Worm (Caenorhabditis elegans) whole organism, young adult: ENCODE results near the gene ZK1010.4.

ENCODE experiments used
- B0019.2 ChIP-seq: fragments of 200-800 bp; sonication (Bioruptor generic); conservative IDR thresholded peaks from 2 replicates; pipeline ENCODE4 v1.3.6; 2022; ENCODE audit warnings: missing genetic modification reagents, missing genetic modification characterization, missing compliant biosample characterization
- B0336.3 ChIP-seq: fragments of 200-800 bp; sonication (Bioruptor generic); IDR thresholded peaks from 2 replicates; pipeline ENCODE4 v1.3.6; 2022; ENCODE audit warnings: missing genetic modification characterization, missing compliant biosample characterization
- F33H1.4 ChIP-seq: fragments of 200-800 bp; sonication (Bioruptor generic); IDR thresholded peaks from 2 replicates; pipeline ENCODE4 v1.3.6; 2022; ENCODE audit warnings: missing genetic modification reagents, missing genetic modification characterization, missing compliant biosample characterization
- F57A8.1 ChIP-seq: fragments of 200-800 bp; sonication (Bioruptor generic); optimal IDR thresholded peaks from 2 replicates; lab custom pipeline; 2018; ENCODE audit warnings: mild to moderate bottlenecking, missing genetic modification characterization, moderate library complexity, missing compliant biosample characterization
- F57C9.4 ChIP-seq: sonication (generic microtip); optimal IDR thresholded peaks from 2 replicates; lab custom pipeline; 2017; ENCODE audit warnings: mild to moderate bottlenecking, missing genetic modification characterization, missing compliant biosample characterization
- K11D2.4 ChIP-seq: fragments of 200-800 bp; sonication (Bioruptor generic); IDR thresholded peaks from 2 replicates; pipeline ENCODE4 v1.3.6; 2022; ENCODE audit warnings: missing genetic modification reagents, missing genetic modification characterization, missing compliant biosample characterization
- K12H6.12 ChIP-seq: fragments of 200-800 bp; sonication (Bioruptor generic); optimal IDR thresholded peaks from 2 replicates; lab custom pipeline; 2018; ENCODE audit warnings: mild to moderate bottlenecking, missing genetic modification characterization, missing compliant biosample characterization
- T26A5.8 ChIP-seq: sonication (generic microtip); optimal IDR thresholded peaks from 2 replicates; lab custom pipeline; 2016; ENCODE audit warnings: missing genetic modification characterization, missing compliant biosample characterization
- ZK185.1 ChIP-seq: sonication (generic microtip); optimal IDR thresholded peaks from 2 replicates; lab custom pipeline; 2016; ENCODE audit warnings: mild to moderate bottlenecking, missing genetic modification characterization, missing compliant biosample characterization; ENCODE audit not compliant: poor library complexity, severe bottlenecking
- aptf-2 ChIP-seq: fragments of 200-800 bp; sonication (Bioruptor generic); conservative IDR thresholded peaks from 2 replicates; pipeline ENCODE4 v1.3.6; 2022; ENCODE audit warnings: missing genetic modification reagents, missing genetic modification characterization, missing compliant biosample characterization
- atf-7 ChIP-seq: sonication (generic microtip); optimal IDR thresholded peaks from 2 replicates; lab custom pipeline; 2017; ENCODE audit warnings: mild to moderate bottlenecking, missing genetic modification characterization, missing compliant biosample characterization
- athp-1 ChIP-seq: sonication (generic microtip); optimal IDR thresholded peaks from 2 replicates; lab custom pipeline; 2017; ENCODE audit warnings: mild to moderate bottlenecking, missing genetic modification characterization, missing compliant biosample characterization
- cebp-1 ChIP-seq, 2 experiments: fragments of 200-800 bp in 1 of 2; sonication (Bioruptor generic) in 1 of 2; sonication (generic microtip) in 1 of 2; IDR thresholded peaks in 1 of 2; optimal IDR thresholded peaks in 1 of 2; 2 replicates each; pipeline versions ENCODE4 v1.3.6 to Lab custom; 2017 to 2022; ENCODE audit warnings: missing compliant biosample characterization in 2 of 2, missing genetic modification characterization in 2 of 2, mild to moderate bottlenecking in 1 of 2, missing genetic modification reagents in 1 of 2, moderate library complexity in 1 of 2
- cebp-2 ChIP-seq: fragments of 200-800 bp; sonication (Bioruptor generic); IDR thresholded peaks from 2 replicates; pipeline ENCODE4 v1.3.6; 2022; ENCODE audit warnings: missing genetic modification characterization, missing compliant biosample characterization
- ceh-58 ChIP-seq: fragments of 200-800 bp; sonication (Bioruptor generic); IDR thresholded peaks from 2 replicates; pipeline ENCODE4 v1.3.6; 2022; ENCODE audit warnings: missing genetic modification characterization, missing compliant biosample characterization
- ceh-91 ChIP-seq: fragments of 200-800 bp; sonication (Bioruptor generic); IDR thresholded peaks from 2 replicates; pipeline ENCODE4 v1.3.6; 2022; ENCODE audit warnings: missing genetic modification reagents, missing genetic modification characterization, missing compliant biosample characterization
- chd-7 ChIP-seq: sonication (generic microtip); optimal IDR thresholded peaks from 2 replicates; lab custom pipeline; 2016; ENCODE audit warnings: mild to moderate bottlenecking, missing genetic modification characterization, moderate library complexity, missing compliant biosample characterization
- die-1 ChIP-seq: sonication (generic microtip); optimal IDR thresholded peaks from 2 replicates; lab custom pipeline; 2016; ENCODE audit warnings: missing genotype, mild to moderate bottlenecking, missing genetic modification characterization, missing compliant biosample characterization
- him-1 ChIP-seq: sonication (generic microtip); optimal IDR thresholded peaks from 2 replicates; lab custom pipeline; 2016; ENCODE audit warnings: missing genotype, missing genetic modification reagents, missing genetic modification characterization, missing compliant biosample characterization
- hmg-1.2 ChIP-seq: fragments of 200-800 bp; sonication (Bioruptor generic); IDR thresholded peaks from 2 replicates; pipeline ENCODE4 v1.3.6; 2022; ENCODE audit warnings: missing genetic modification reagents, missing genetic modification characterization, missing compliant biosample characterization
- hsf-1 ChIP-seq: fragments of 200-800 bp; sonication (Bioruptor generic); IDR thresholded peaks from 2 replicates; pipeline ENCODE4 v1.3.6; 2022; ENCODE audit warnings: missing genetic modification reagents, missing genetic modification characterization, missing compliant biosample characterization
- let-526 ChIP-seq: fragments of 200-800 bp; sonication (Bioruptor generic); IDR thresholded peaks from 2 replicates; pipeline ENCODE4 v1.3.6; 2022; ENCODE audit warnings: missing genetic modification reagents, missing genetic modification characterization, missing compliant biosample characterization
- let-607 ChIP-seq, 2 experiments: fragments of 200-800 bp in 1 of 2; sonication (Bioruptor generic) in 1 of 2; sonication (generic microtip) in 1 of 2; optimal IDR thresholded peaks; 2 replicates each; lab custom pipeline; 2016 to 2018; ENCODE audit warnings: mild to moderate bottlenecking in 2 of 2, missing compliant biosample characterization in 2 of 2, missing genetic modification characterization in 2 of 2, moderate library complexity in 2 of 2, missing genotype in 1 of 2
- lin-26 ChIP-seq: fragments of 200-800 bp; sonication (Bioruptor generic); IDR thresholded peaks from 2 replicates; pipeline ENCODE4 v1.3.6; 2022; ENCODE audit warnings: missing genetic modification reagents, missing genetic modification characterization, missing compliant biosample characterization
- lin-40 ChIP-seq: sonication (generic microtip); optimal IDR thresholded peaks from 2 replicates; lab custom pipeline; 2016; ENCODE audit warnings: missing genetic modification characterization, mild to moderate bottlenecking, missing compliant biosample characterization, missing genotype, missing genetic modification reagents
- lin-54 ChIP-seq: fragments of 200-800 bp; sonication (Bioruptor generic); optimal IDR thresholded peaks from 2 replicates; lab custom pipeline; 2018; ENCODE audit warnings: mild to moderate bottlenecking, missing genetic modification characterization, missing compliant biosample characterization
- madf-10 ChIP-seq: sonication (generic microtip); optimal IDR thresholded peaks from 2 replicates; lab custom pipeline; 2016; ENCODE audit warnings: mild to moderate bottlenecking, missing genetic modification characterization, missing compliant biosample characterization
- madf-3 ChIP-seq: fragments of 200-800 bp; sonication (Bioruptor generic); IDR thresholded peaks from 2 replicates; pipeline ENCODE4 v1.3.6; 2022; ENCODE audit warnings: missing genetic modification reagents, missing genetic modification characterization, missing compliant biosample characterization
- madf-8 ChIP-seq: fragments of 200-800 bp; sonication (Bioruptor generic); conservative IDR thresholded peaks from 2 replicates; pipeline ENCODE4 v1.3.6; 2022; ENCODE audit warnings: missing genetic modification reagents, missing genetic modification characterization, missing compliant biosample characterization
- mcd-1 ChIP-seq: fragments of 200-800 bp; sonication (Bioruptor generic); IDR thresholded peaks from 2 replicates; pipeline ENCODE4 v1.3.6; 2022; ENCODE audit warnings: missing genetic modification reagents, missing genetic modification characterization, missing compliant biosample characterization
- mel-28 ChIP-seq: sonication (generic microtip); optimal IDR thresholded peaks from 2 replicates; lab custom pipeline; 2016; ENCODE audit warnings: borderline replicate concordance, mild to moderate bottlenecking, missing genetic modification characterization, missing compliant biosample characterization
- mxl-1 ChIP-seq: sonication (generic microtip); optimal IDR thresholded peaks from 2 replicates; lab custom pipeline; 2016; ENCODE audit warnings: missing genetic modification characterization, missing compliant biosample characterization
- nfya-1 ChIP-seq: sonication (generic microtip); optimal IDR thresholded peaks from 2 replicates; lab custom pipeline; 2017; ENCODE audit warnings: antibody characterized with exemption, missing compliant biosample characterization, missing genetic modification characterization, borderline replicate concordance; ENCODE audit not compliant: insufficient read depth
- nfya-2 ChIP-seq: fragments of 200-800 bp; sonication (Bioruptor generic); IDR thresholded peaks from 2 replicates; pipeline ENCODE4 v1.3.6; 2022; ENCODE audit warnings: missing genetic modification reagents, missing genetic modification characterization, missing compliant biosample characterization
- nhr-120 ChIP-seq: fragments of 200-800 bp; sonication (Bioruptor generic); IDR thresholded peaks from 2 replicates; pipeline ENCODE4 v1.3.6; 2022; ENCODE audit warnings: missing genetic modification characterization, missing compliant biosample characterization
- nhr-90 ChIP-seq: sonication (generic microtip); optimal IDR thresholded peaks from 2 replicates; lab custom pipeline; 2016; ENCODE audit warnings: missing genotype, mild to moderate bottlenecking, missing genetic modification characterization, missing compliant biosample characterization
- pha-4 ChIP-seq: fragments of 150-350 bp; sonication (generic microtip); optimal IDR thresholded peaks from 2 replicates; lab custom pipeline; 2014; ENCODE audit warnings: missing biosample characterization, missing genetic modification reagents, missing genetic modification characterization
- rcor-1 ChIP-seq: fragments of 200-800 bp; sonication (Bioruptor generic); IDR thresholded peaks from 2 replicates; pipeline ENCODE4 v1.3.6; 2022; ENCODE audit warnings: missing genetic modification reagents, missing genetic modification characterization, missing compliant biosample characterization
- rec-8 ChIP-seq, 2 experiments: sonication (generic microtip); optimal IDR thresholded peaks; 2 replicates each; lab custom pipeline; 2016; ENCODE audit warnings: mild to moderate bottlenecking in 2 of 2, missing genetic modification characterization in 2 of 2, missing genetic modification reagents in 2 of 2, missing genotype in 2 of 2, missing biosample characterization in 1 of 2, missing compliant biosample characterization in 1 of 2, moderate library complexity in 1 of 2
- repo-1 ChIP-seq: sonication (generic microtip); optimal IDR thresholded peaks from 2 replicates; lab custom pipeline; 2017; ENCODE audit warnings: mild to moderate bottlenecking, missing genetic modification characterization, missing compliant biosample characterization
- snpc-1.1 ChIP-seq: sonication (generic microtip); optimal IDR thresholded peaks from 2 replicates; lab custom pipeline; 2017; ENCODE audit warnings: missing genetic modification characterization, mild to moderate bottlenecking, missing compliant biosample characterization, antibody characterized with exemption, moderate library complexity, missing genotype, missing genetic modification reagents; ENCODE audit not compliant: insufficient read depth
- snpc-3.4 ChIP-seq: sonication (generic microtip); optimal IDR thresholded peaks from 2 replicates; lab custom pipeline; 2017; ENCODE audit warnings: missing genetic modification characterization, mild to moderate bottlenecking, missing compliant biosample characterization, antibody characterized with exemption, moderate library complexity, missing genotype, missing genetic modification reagents
- somi-1 ChIP-seq: fragments of 200-800 bp; sonication (Bioruptor generic); optimal IDR thresholded peaks from 2 replicates; lab custom pipeline; 2018; ENCODE audit warnings: mild to moderate bottlenecking, missing genetic modification characterization, missing compliant biosample characterization
- sptf-2 ChIP-seq: fragments of 200-800 bp; sonication (Bioruptor generic); optimal IDR thresholded peaks from 2 replicates; lab custom pipeline; 2018; ENCODE audit warnings: mild to moderate bottlenecking, missing genetic modification characterization, missing compliant biosample characterization
- zfh-2 ChIP-seq: fragments of 200-800 bp; sonication (Bioruptor generic); conservative IDR thresholded peaks from 2 replicates; pipeline ENCODE4 v1.3.6; 2022; ENCODE audit warnings: missing genetic modification reagents, missing genetic modification characterization, missing compliant biosample characterization
- ztf-25 ChIP-seq: fragments of 200-800 bp; sonication (Bioruptor generic); IDR thresholded peaks from 2 replicates; pipeline ENCODE4 v1.3.6; 2022; ENCODE audit warnings: missing genetic modification reagents, missing genetic modification characterization, missing compliant biosample characterization

Gene ZK1010.4

ce11 chrIII:13032429-13033018 lies 51.7 kb downstream of the ZK1010.4 start (continued):
- TF ChIP-seq sptf-2 (GFP tag; lab: Kevin White, UChicago) = no peak
- TF ChIP-seq F33H1.4 (GFP tag; lab: Robert Waterston, UW) = peak; percentile 11; the same call in 1 of the 2 replicates
- TF ChIP-seq lin-40 (tag; lab: Kevin White, UChicago) = no peak
- no peak for TF ChIP-seq mxl-1 (tag; lab: Kevin White, UChicago)
- no peak for TF ChIP-seq athp-1
- no peak for TF ChIP-seq cebp-1 (GFP tag; IDR thresholded peaks at IDR 0.05; lab: Robert Waterston, UW)
- no peak for TF ChIP-seq cebp-1 (tag; optimal IDR thresholded peaks at IDR 0.05; lab: Kevin White, UChicago)
- TF ChIP-seq mel-28 (tag; lab: Kevin White, UChicago) = no peak
- peak; percentile 71; the same call in 1 of the 2 replicates for TF ChIP-seq ceh-58
- no peak for TF ChIP-seq cebp-2 (GFP tag; lab: Robert Waterston, UW)
- 0 out of 2 replicates have a peak, but pooled peaks have one; percentile 39 for TF ChIP-seq nhr-120 (GFP tag; lab: Robert Waterston, UW)
- no peak for TF ChIP-seq chd-7 (tag; lab: Kevin White, UChicago)
- no peak for TF ChIP-seq K12H6.12 (tag; lab: Kevin White, UChicago)
- no peak for TF ChIP-seq hmg-1.2 (GFP tag; lab: Robert Waterston, UW)
- peak; percentile 11; the same call in 1 of the 2 replicates for TF ChIP-seq aptf-2 (GFP tag; lab: Robert Waterston, UW)
- TF ChIP-seq B0336.3 (GFP tag; lab: Robert Waterston, UW) = no peak
- no peak for TF ChIP-seq somi-1
- TF ChIP-seq K11D2.4 = peak; percentile 34; the same call in 1 of the 2 replicates
- TF ChIP-seq snpc-3.4 (tag; lab: Kevin White, UChicago) = no peak
- no peak for TF ChIP-seq atf-7 (tag; lab: Kevin White, UChicago)
- no peak for TF ChIP-seq madf-10 (tag; lab: Kevin White, UChicago)
- TF ChIP-seq F57A8.1 = no peak
- no peak for TF ChIP-seq madf-8 (GFP tag; lab: Robert Waterston, UW)
- no peak for TF ChIP-seq let-607 (tag; optimal IDR thresholded peaks at IDR 0.05; lab: Kevin White, UChicago)
- 0 out of 2 replicates have a peak, but pooled peaks have one; percentile 39 for TF ChIP-seq let-526 (GFP tag; lab: Robert Waterston, UW)
- no peak for TF ChIP-seq snpc-1.1
- TF ChIP-seq him-1 (tag; lab: Kevin White, UChicago) = no peak
- no peak for TF ChIP-seq F57C9.4 (tag; lab: Kevin White, UChicago)
- no peak for TF ChIP-seq rcor-1 (GFP tag; lab: Robert Waterston, UW)
- no peak for TF ChIP-seq rec-8 (tag; optimal IDR thresholded peaks at IDR 0.05; lab: Kevin White, UChicago)
- TF ChIP-seq lin-54 (GFP tag; lab: Kevin White, UChicago) = no peak
- no peak for TF ChIP-seq repo-1
- TF ChIP-seq mcd-1 (GFP tag; lab: Robert Waterston, UW) = no peak
- TF ChIP-seq ztf-25 = 0 out of 2 replicates have a peak, but pooled peaks have one; percentile 12
- 0 out of 2 replicates have a peak, but pooled peaks have one; percentile 15 for TF ChIP-seq ceh-91 (GFP tag; lab: Robert Waterston, UW)
- no peak for TF ChIP-seq nfya-1 (tag; lab: Kevin White, UChicago)
- no peak for TF ChIP-seq ZK185.1 (tag; lab: Kevin White, UChicago)
- TF ChIP-seq die-1 (tag; lab: Kevin White, UChicago) = no peak
- no peak for TF ChIP-seq nhr-90 (tag; lab: Kevin White, UChicago)
- TF ChIP-seq pha-4 = no peak
- TF ChIP-seq zfh-2 (GFP tag; lab: Robert Waterston, UW) = peak; percentile 91
- no peak for TF ChIP-seq B0019.2 (GFP tag; lab: Robert Waterston, UW)
- TF ChIP-seq lin-26 = 0 out of 2 replicates have a peak, but pooled peaks have one; percentile 30
- no peak for TF ChIP-seq nfya-2 (GFP tag; lab: Robert Waterston, UW)
- no peak for TF ChIP-seq hsf-1 (GFP tag; lab: Robert Waterston, UW)
- TF ChIP-seq T26A5.8 = no peak
- TF ChIP-seq madf-3 = 0 out of 2 replicates have a peak, but pooled peaks have one; percentile 37
